In the genomic region with DNA sequence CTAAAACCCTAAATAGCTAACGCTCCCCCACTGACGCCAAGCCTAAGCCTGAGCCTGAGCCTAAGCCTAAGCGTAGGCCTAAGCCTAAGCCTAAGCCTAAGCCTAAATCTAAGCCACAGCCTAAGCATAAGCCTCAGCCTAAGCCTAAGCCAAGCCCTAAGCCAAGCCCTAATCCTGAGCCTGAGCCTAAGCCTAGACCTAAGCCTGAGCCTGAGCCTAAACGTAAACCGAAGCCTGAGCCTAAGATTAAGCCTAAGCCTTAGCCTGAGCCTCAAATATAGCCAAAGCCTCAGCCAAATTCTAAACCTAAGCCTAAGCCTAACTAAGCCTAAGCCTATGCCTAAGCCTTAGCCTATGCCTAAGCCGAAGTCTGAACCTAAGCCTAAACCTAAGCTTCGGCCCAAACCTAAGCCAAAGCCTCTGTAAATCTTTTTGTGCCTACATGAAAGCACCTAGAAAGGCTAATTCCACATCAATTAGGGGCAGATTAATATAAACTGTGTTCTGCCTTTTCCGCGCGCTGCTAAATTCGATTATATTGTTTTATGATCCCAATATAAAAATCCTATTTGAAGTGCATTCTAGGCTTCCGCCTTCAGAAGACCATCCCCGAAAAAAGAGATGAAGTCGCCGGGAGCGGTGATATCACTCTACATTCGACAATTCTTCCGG, we compare ENCODE assay signal across 5 worm cellular contexts.
TF ChIP-seq lines count a peak whose summit lies in the region.

A gene (plus strand): TSS at position 622 of the 672 bp plus-strand sequence.

TF ChIP-seq in whole organism, L4 larva, 104 proteins besides CTCF, POLR2A, EP300 and RAD21:
- TF ChIP-seq F44E2.7 (GFP tag; IDR thresholded peaks at IDR 0.05; lab: Robert Waterston, UW) (0 out of 2 replicates have a peak, but pooled peaks have one; percentile 7), aha-1 (tag; lab: Kevin White, UChicago) (peak; percentile 58), egl-43 (GFP tag; IDR thresholded peaks at IDR 0.05; lab: Robert Waterston, UW) (0 out of 2 replicates have a peak, but pooled peaks have one; percentile 10), daf-12 (tag; optimal IDR thresholded peaks at IDR 0.05; lab: Kevin White, UChicago) (no peak)

TF ChIP-seq in whole organism, early embryonic, 17 proteins besides CTCF, POLR2A, EP300 and RAD21:
- peak; percentile 86 for TF ChIP-seq ceh-36 (tag; optimal IDR thresholded peaks at IDR 0.05; lab: Kevin White, UChicago)
- no peak for TF ChIP-seq ceh-13 (GFP tag; optimal IDR thresholded peaks at IDR 0.05; lab: Kevin White, UChicago)

TF ChIP-seq in whole organism, late embryonic, 69 proteins besides CTCF, POLR2A, EP300 and RAD21:
- TF ChIP-seq zip-5 (tag; optimal IDR thresholded peaks at IDR 0.05; lab: Kevin White, UChicago) (no peak), ceh-19 (GFP tag; optimal IDR thresholded peaks at IDR 0.05; lab: Kevin White, UChicago) (no peak), ceh-31 (tag; optimal IDR thresholded peaks at IDR 0.05; lab: Kevin White, UChicago) (no peak), eyg-1 (tag; optimal IDR thresholded peaks at IDR 0.05; lab: Kevin White, UChicago) (no peak), dve-1 (tag; optimal IDR thresholded peaks at IDR 0.05; lab: Kevin White, UChicago) (peak; percentile 78), sox-4 (tag; optimal IDR thresholded peaks at IDR 0.05; lab: Kevin White, UChicago) (no peak), nfya-1 (tag; optimal IDR thresholded peaks at IDR 0.05; lab: Kevin White, UChicago) (no peak), unc-86 (tag; optimal IDR thresholded peaks at IDR 0.05; lab: Kevin White, UChicago) (no peak)

TF ChIP-seq in whole organism, midembryonic, 9 proteins besides CTCF, POLR2A, EP300 and RAD21:
- TF ChIP-seq tab-1 (GFP tag; IDR thresholded peaks at IDR 0.05; lab: Robert Waterston, UW) = 0 out of 2 replicates have a peak, but pooled peaks have one; percentile 23
- TF ChIP-seq cog-1 (tag; optimal IDR thresholded peaks at IDR 0.05; lab: Kevin White, UChicago) = no peak

TF ChIP-seq in whole organism, mixed stage, embryonic, 35 proteins besides CTCF, POLR2A, EP300 and RAD21:
- TF ChIP-seq ceh-83 (GFP tag; optimal IDR thresholded peaks at IDR 0.05; lab: Kevin White, UChicago) (peak; percentile 24), ham-2 (GFP tag; optimal IDR thresholded peaks at IDR 0.05; lab: Kevin White, UChicago) (no peak)
